Fruit fly (Drosophila melanogaster): Measurements from ENCODE around the gene Mst36Fa.
A peak's percentile ranks its signal among the peaks of the same experiment; 100 is the strongest.

Mst36Fa gene

DNA sequence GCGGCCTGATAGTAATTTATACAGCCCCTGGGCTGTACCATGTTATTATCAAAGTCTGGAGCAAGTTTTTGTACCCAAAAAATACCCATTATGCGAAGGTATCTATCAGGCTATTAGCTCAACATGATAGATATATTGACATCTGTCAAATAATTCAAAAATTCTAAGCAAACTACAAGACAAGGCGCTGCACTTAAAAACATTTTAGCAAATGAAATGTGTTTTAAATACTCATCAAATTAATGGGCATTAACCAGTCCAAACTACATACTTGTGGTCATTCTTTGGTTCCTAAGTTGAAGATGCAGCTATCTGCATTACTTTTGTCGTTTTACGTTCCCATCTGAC is 23.5 kb downstream of the Mst36Fa start (continued):
- TF ChIP-seq CG10431 (GFP tag; optimal IDR thresholded peaks at IDR 0.05) (no peak), fd102C (GFP tag; optimal IDR thresholded peaks at IDR 0.05) (no peak), CG43689 (GFP tag; IDR thresholded peaks at IDR 0.05) (no peak), Hr3 (GFP tag; optimal IDR thresholded peaks at IDR 0.05) (peak; percentile 17), CG6654 (GFP tag; optimal IDR thresholded peaks at IDR 0.05) (peak; percentile 61), CG6272 (GFP tag; IDR thresholded peaks at IDR 0.05) (peak; percentile 47), ttk (GFP tag; IDR thresholded peaks at IDR 0.05) (peak; percentile 75), Opbp (GFP tag; IDR thresholded peaks at IDR 0.05; ENCODE audit: partially characterized antibody) (no peak), crol (GFP tag; IDR thresholded peaks at IDR 0.05) (0 out of 2 replicates have a peak, but pooled peaks have one; percentile 12), Camta (GFP tag; optimal IDR thresholded peaks at IDR 0.05) (peak; percentile 56), cg (GFP tag; optimal IDR thresholded peaks at IDR 0.05) (no peak), eve (GFP tag; optimal IDR thresholded peaks at IDR 0.05) (peak in 1 of 2 experiments; percentile 87), CG34422 (GFP tag; IDR thresholded peaks at IDR 0.05) (peak; percentile 71; the same call in 2 of the 3 replicates), dmrt11E (tag; optimal IDR thresholded peaks at IDR 0.05) (peak; percentile 70), CG3281 (GFP tag; optimal IDR thresholded peaks at IDR 0.05) (peak; percentile 43), Lhr (GFP tag; optimal IDR thresholded peaks at IDR 0.05) (peak; percentile 31), unpg (GFP tag; optimal IDR thresholded peaks at IDR 0.05) (peak; percentile 48), bcd (GFP tag; optimal IDR thresholded peaks at IDR 0.05) (peak; percentile 67), Doc3 (GFP tag; IDR thresholded peaks at IDR 0.05; ENCODE audit: partially characterized antibody) (no peak), CG9932 (GFP tag; IDR thresholded peaks at IDR 0.05) (no peak), Six4 (GFP tag; optimal IDR thresholded peaks at IDR 0.05) (peak; percentile 67), grau (tag; optimal IDR thresholded peaks at IDR 0.05) (peak; percentile 48), sd (tag; optimal IDR thresholded peaks at IDR 0.05) (peak; percentile 14), Hey (tag; optimal IDR thresholded peaks at IDR 0.05) (no peak), CG17359 (tag; optimal IDR thresholded peaks at IDR 0.05) (peak; percentile 83), CG4360 (GFP tag; IDR thresholded peaks at IDR 0.05) (peak; percentile 49), CG8089 (GFP tag; optimal IDR thresholded peaks at IDR 0.05) (no peak), Max (GFP tag; optimal IDR thresholded peaks at IDR 0.05) (peak; percentile 66), btn (GFP tag; optimal IDR thresholded peaks at IDR 0.05) (peak; percentile 79), CG6765 (GFP tag; optimal IDR thresholded peaks at IDR 0.05) (no peak), fd96Cb (tag; optimal IDR thresholded peaks at IDR 0.05) (peak; percentile 79), CG1529 (GFP tag; optimal IDR thresholded peaks at IDR 0.05) (no peak), CG18262 (tag; optimal IDR thresholded peaks at IDR 0.05) (peak; percentile 91), CG3726 (GFP tag; IDR thresholded peaks at IDR 0.05) (peak; percentile 48; the same call in 1 of the 3 replicates), sisA (GFP tag; IDR thresholded peaks at IDR 0.05) (peak; percentile 69), CG8924 (tag; optimal IDR thresholded peaks at IDR 0.05) (peak; percentile 68), gcm2 (GFP tag; optimal IDR thresholded peaks at IDR 0.05) (no peak), CG17568 (GFP tag; optimal IDR thresholded peaks at IDR 0.05) (no peak), Antp (GFP tag; optimal IDR thresholded peaks at IDR 0.05) (no peak), lmd (GFP tag; IDR thresholded peaks at IDR 0.05) (peak; percentile 75), h (optimal IDR thresholded peaks at IDR 0.05) (no peak), CG17612 (GFP tag; IDR thresholded peaks at IDR 0.05) (peak; percentile 63)

Data from whole organism, embryonic.